Worm (Caenorhabditis elegans) whole organism, early embryonic: ENCODE results near the gene C36C9.11.
"Not testable (repeated sequence)": the region's sequence is repeated elsewhere in the genome, so short reads cannot be mapped to it uniquely, and the experiment has no call there.

ENCODE experiments used
- B0310.2 ChIP-seq: sonication (generic microtip); optimal IDR thresholded peaks from 2 replicates; lab custom pipeline; 2016; ENCODE audit warnings: mild to moderate bottlenecking, missing genetic modification characterization, missing compliant biosample characterization
- F13C5.2 ChIP-seq: sonication (generic microtip); optimal IDR thresholded peaks from 2 replicates; lab custom pipeline; 2017; ENCODE audit warnings: mild to moderate bottlenecking, missing genetic modification characterization, inconsistent platforms, missing compliant biosample characterization
- aly-1 ChIP-seq: sonication (generic microtip); optimal IDR thresholded peaks from 2 replicates; lab custom pipeline; 2016; ENCODE audit warnings: missing genetic modification characterization, missing compliant biosample characterization
- ama-1 ChIP-seq: fragments of 150-350 bp; optimal IDR thresholded peaks from 2 replicates; lab custom pipeline; 2014
- ceh-13 ChIP-seq: fragments of 200-800 bp; sonication (Bioruptor generic); optimal IDR thresholded peaks from 2 replicates; lab custom pipeline; 2018; ENCODE audit warnings: mild to moderate bottlenecking, missing genetic modification characterization, missing compliant biosample characterization
- ceh-36 ChIP-seq: sonication (generic microtip); optimal IDR thresholded peaks from 2 replicates; lab custom pipeline; 2016; ENCODE audit warnings: missing genetic modification characterization, inconsistent platforms, missing compliant biosample characterization
- ets-7 ChIP-seq: sonication (generic microtip); optimal IDR thresholded peaks from 2 replicates; lab custom pipeline; 2016; ENCODE audit warnings: missing genotype, missing genetic modification characterization, missing compliant biosample characterization
- flt-1 ChIP-seq: fragments of 200-800 bp; sonication (Bioruptor generic); IDR thresholded peaks from 2 replicates; pipeline ENCODE4 v1.3.6; 2022; ENCODE audit warnings: missing genetic modification characterization, missing compliant biosample characterization
- hmbx-1 ChIP-seq: sonication (generic microtip); optimal IDR thresholded peaks from 2 replicates; lab custom pipeline; 2016; ENCODE audit warnings: mild to moderate bottlenecking, missing genetic modification characterization, missing compliant biosample characterization
- hmg-4 ChIP-seq: fragments of 200-800 bp; sonication (Bioruptor generic); optimal IDR thresholded peaks from 2 replicates; lab custom pipeline; 2018; ENCODE audit warnings: mild to moderate bottlenecking, missing genetic modification characterization, missing compliant biosample characterization
- hnd-1 ChIP-seq: sonication (generic microtip); optimal IDR thresholded peaks from 2 replicates; lab custom pipeline; 2016; ENCODE audit warnings: missing genetic modification characterization, missing compliant biosample characterization
- pes-1 ChIP-seq: fragments of 200-800 bp; sonication (Bioruptor generic); IDR thresholded peaks from 2 replicates; pipeline ENCODE4 v1.3.6; 2022; ENCODE audit warnings: missing genetic modification reagents, missing genetic modification characterization, missing compliant biosample characterization
- scrt-1 ChIP-seq: fragments of 200-800 bp; sonication (Bioruptor generic); IDR thresholded peaks from 2 replicates; pipeline ENCODE4 v1.3.6; 2022; ENCODE audit warnings: missing genetic modification characterization, missing compliant biosample characterization
- sea-1 ChIP-seq: fragments of 200-800 bp; sonication (Bioruptor generic); conservative IDR thresholded peaks from 2 replicates; pipeline ENCODE4 v1.3.6; 2022; ENCODE audit warnings: missing genetic modification characterization, missing compliant biosample characterization
- tbx-11 ChIP-seq: fragments of 200-800 bp; sonication (Bioruptor generic); IDR thresholded peaks from 2 replicates; pipeline ENCODE4 v1.3.6; 2022; ENCODE audit warnings: missing genetic modification characterization, missing compliant biosample characterization
- tbx-37 ChIP-seq: fragments of 200-800 bp; sonication (Bioruptor generic); conservative IDR thresholded peaks from 2 replicates; pipeline ENCODE4 v1.3.6; 2022; ENCODE audit warnings: missing genetic modification reagents, missing genetic modification characterization, missing compliant biosample characterization
- tra-4 ChIP-seq: sonication (generic microtip); optimal IDR thresholded peaks from 2 replicates; lab custom pipeline; 2017; ENCODE audit warnings: missing genetic modification characterization, missing compliant biosample characterization

Gene C36C9.11

DNA sequence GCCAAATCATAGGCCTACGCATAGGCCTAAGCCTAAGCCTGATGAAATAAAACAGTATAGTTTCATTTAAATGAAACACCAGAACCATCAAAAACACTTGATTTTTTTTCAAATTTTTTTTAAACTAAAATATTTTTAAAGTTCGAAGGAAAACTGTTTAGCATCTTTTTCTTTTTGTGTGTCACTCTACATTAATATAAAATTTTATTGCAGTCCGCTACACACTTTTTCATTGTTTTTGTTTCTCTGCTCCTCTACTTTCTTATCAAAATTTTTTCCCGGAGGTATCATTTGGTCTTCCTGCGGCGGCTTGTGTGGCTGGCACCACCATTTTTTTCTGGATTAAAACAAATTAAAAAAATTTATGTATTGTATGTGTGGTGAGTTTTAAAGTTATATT lies at the start of gene C36C9.11:
TSS of gene C36C9.11 (plus strand) at position 301 of the 400 bp plus-strand sequence.
- TF ChIP-seq ceh-13; sea-1 (GFP tag; lab: Robert Waterston, UW); ets-7: not testable (repeated sequence)

DNA sequence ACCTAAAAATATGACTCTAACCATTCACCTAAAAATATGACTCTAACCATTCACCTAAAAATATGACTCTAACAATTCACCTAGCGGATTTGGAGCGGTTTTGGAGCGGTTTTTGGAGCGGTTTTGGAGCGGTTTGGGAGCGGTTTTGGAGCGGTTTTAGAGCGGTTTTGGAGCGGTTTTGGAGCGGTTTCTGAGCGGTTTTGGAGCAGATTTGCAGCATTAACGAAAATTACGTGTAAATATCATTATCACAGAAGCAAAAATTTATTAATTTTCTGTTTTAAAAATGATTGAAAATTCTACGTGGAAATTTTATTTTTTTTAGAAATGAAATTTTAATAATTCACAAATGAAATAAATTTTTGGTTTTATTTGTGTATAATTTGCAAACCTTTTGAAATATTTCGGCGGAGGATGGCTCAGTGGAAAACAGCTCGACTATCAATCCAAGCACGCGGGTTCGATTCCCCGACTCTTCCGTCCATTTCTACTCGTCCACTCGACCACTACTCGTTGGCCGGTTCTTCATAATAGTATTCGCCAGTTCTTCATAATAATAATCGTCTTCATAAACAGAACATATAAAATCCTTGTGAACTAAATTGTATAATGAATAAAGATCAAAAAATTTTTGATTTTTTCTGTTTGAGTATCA lies 43.6 kb upstream of the C36C9.11 start:
- TF ChIP-seq scrt-1 (no peak), ama-1 (lab: Kevin White, UChicago) (no peak), sea-1 (GFP tag; lab: Robert Waterston, UW) (no peak), B0310.2 (no peak), ets-7 (no peak), pes-1 (no peak), F13C5.2 (tag; lab: Kevin White, UChicago) (no peak), hmg-4 (GFP tag; lab: Kevin White, UChicago) (no peak), ceh-36 (no peak), tbx-11 (no peak), flt-1 (GFP tag; lab: Robert Waterston, UW) (no peak), aly-1 (tag; lab: Kevin White, UChicago) (no peak), hmbx-1 (tag; lab: Kevin White, UChicago) (no peak), tbx-37 (GFP tag; lab: Robert Waterston, UW) (no peak), tra-4 (tag; lab: Kevin White, UChicago) (no peak), hnd-1 (tag; lab: Kevin White, UChicago) (no peak), ceh-13 (no peak)

DNA sequence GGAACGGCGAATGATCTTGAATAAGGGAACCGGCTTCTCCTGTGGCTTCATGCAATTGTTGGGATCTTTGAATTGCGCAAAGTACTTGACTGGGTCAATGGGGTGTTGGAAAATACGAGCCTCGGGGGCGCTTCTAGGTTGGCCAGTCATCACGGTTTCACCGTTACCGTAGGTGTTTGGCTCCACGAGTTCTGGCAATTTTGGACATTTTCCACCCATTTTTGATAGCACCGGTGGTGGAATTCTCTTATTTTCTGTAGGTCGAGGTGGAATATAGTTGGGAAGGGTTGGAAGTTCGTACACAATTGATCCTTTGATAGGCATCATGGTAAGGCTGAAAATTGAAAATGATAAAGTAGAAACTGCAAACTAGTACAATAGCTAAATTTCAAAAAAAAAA lies 35.5 kb upstream of the C36C9.11 start, which contains the start of gene ZK380.4:
TSS of gene ZK380.4 (minus strand) at position 327 of the 400 bp plus-strand sequence.
- TF ChIP-seq ceh-36, result no peak
- no peak for TF ChIP-seq aly-1 (tag; lab: Kevin White, UChicago)
- no peak for TF ChIP-seq F13C5.2 (tag; lab: Kevin White, UChicago)
- no peak for TF ChIP-seq ama-1 (lab: Kevin White, UChicago)
- TF ChIP-seq hnd-1 (tag; lab: Kevin White, UChicago), result no peak

DNA sequence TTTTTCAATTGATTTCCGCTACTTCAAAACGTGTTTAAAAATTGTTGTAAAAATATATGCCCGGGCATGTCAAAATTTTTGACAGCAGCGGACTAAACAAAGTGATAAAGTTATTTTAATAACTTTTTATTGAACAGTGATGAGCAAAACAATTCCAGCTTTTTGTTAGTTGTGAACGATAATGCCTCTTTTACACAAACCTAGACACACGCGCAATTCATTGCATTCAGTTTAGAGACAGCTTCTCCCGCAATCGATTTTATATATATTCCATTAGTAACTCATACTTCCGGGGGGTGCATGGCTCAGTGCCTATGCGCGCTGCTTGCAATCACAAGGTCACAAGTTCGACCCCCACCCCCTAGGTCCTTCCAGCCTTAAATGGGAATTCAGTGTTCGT lies 33.0 kb upstream of the C36C9.11 start, which contains the start of gene ZK380.6:
TSS of gene ZK380.6 (plus strand) at position 301 of the 400 bp plus-strand sequence.
- no peak for TF ChIP-seq aly-1 (tag; lab: Kevin White, UChicago)
- no peak for TF ChIP-seq pes-1
- TF ChIP-seq hmg-4 (GFP tag; lab: Kevin White, UChicago), result no peak
- TF ChIP-seq tbx-11, result no peak
- no peak for TF ChIP-seq flt-1 (GFP tag; lab: Robert Waterston, UW)
- TF ChIP-seq ets-7, result no peak
- TF ChIP-seq ceh-36, result no peak
- TF ChIP-seq hnd-1 (tag; lab: Kevin White, UChicago), result no peak
- TF ChIP-seq tra-4 (tag; lab: Kevin White, UChicago), result no peak
- TF ChIP-seq ceh-13, result no peak
- TF ChIP-seq tbx-37 (GFP tag; lab: Robert Waterston, UW), result no peak
- no peak for TF ChIP-seq F13C5.2 (tag; lab: Kevin White, UChicago)
- no peak for TF ChIP-seq hmbx-1 (tag; lab: Kevin White, UChicago)
- TF ChIP-seq sea-1 (GFP tag; lab: Robert Waterston, UW), result no peak
- TF ChIP-seq B0310.2, result no peak
- no peak for TF ChIP-seq ama-1 (lab: Kevin White, UChicago)

DNA sequence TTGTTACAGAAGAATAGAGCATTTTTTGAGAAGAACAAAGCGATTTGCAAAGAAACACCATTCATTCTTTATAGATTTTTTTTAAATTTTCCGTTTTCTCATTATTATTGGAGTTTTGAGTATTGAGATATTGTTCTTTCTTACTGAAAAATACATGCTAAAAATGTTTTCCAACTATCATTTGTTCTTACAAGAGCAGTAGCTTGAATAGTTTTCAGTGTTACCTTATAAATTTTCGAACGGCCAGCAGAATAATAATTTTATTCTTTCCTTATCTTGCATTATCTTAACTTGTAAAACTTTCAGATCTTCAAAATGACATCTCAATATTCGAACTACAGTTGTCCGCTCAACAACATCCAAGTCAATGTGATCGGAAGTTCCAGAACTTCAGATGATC lies 32.0 kb upstream of the C36C9.11 start, which contains the start of gene tbx-32:
TSS of gene tbx-32 (plus strand) at position 301 of the 400 bp plus-strand sequence.
- no peak for TF ChIP-seq hmg-4 (GFP tag; lab: Kevin White, UChicago)
- TF ChIP-seq scrt-1, result no peak
- TF ChIP-seq ceh-13, result no peak
- TF ChIP-seq tbx-11, result no peak
- TF ChIP-seq B0310.2, result no peak
- no peak for TF ChIP-seq ets-7
- no peak for TF ChIP-seq tbx-37 (GFP tag; lab: Robert Waterston, UW)
- TF ChIP-seq tra-4 (tag; lab: Kevin White, UChicago), result no peak
- no peak for TF ChIP-seq ceh-36
- no peak for TF ChIP-seq F13C5.2 (tag; lab: Kevin White, UChicago)
- no peak for TF ChIP-seq flt-1 (GFP tag; lab: Robert Waterston, UW)
- no peak for TF ChIP-seq ama-1 (lab: Kevin White, UChicago)
- TF ChIP-seq sea-1 (GFP tag; lab: Robert Waterston, UW), result no peak
- no peak for TF ChIP-seq hnd-1 (tag; lab: Kevin White, UChicago)

DNA sequence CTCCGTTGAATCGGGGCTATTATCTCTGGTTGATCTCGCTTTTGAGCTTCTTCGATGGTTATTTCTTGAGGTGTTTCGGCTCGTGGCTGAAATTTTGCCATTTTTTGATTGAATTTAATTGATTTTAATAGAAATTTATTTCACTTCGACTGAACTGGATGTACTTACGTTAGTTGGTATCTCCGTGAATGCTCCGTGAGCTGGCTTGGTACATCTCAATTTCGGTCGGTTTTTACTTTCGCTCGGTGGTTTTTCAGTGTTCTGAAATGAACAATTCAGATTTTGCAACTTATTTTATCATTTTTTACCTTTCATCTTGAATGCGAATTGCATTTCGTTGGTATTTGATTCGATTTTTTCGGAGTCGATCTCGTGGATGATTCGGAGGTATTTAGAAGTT lies 22.3 kb upstream of the C36C9.11 start, which contains the start of gene R09H3.2:
TSS of gene R09H3.2 (minus strand) at position 101 of the 400 bp plus-strand sequence.
- TF ChIP-seq F13C5.2 (tag; lab: Kevin White, UChicago) (no peak), hnd-1 (tag; lab: Kevin White, UChicago) (no peak), aly-1 (tag; lab: Kevin White, UChicago) (no peak), scrt-1 (no peak), ceh-36 (no peak), pes-1 (no peak), hmg-4 (GFP tag; lab: Kevin White, UChicago) (no peak), sea-1 (GFP tag; lab: Robert Waterston, UW) (no peak), ama-1 (lab: Kevin White, UChicago) (no peak)

DNA sequence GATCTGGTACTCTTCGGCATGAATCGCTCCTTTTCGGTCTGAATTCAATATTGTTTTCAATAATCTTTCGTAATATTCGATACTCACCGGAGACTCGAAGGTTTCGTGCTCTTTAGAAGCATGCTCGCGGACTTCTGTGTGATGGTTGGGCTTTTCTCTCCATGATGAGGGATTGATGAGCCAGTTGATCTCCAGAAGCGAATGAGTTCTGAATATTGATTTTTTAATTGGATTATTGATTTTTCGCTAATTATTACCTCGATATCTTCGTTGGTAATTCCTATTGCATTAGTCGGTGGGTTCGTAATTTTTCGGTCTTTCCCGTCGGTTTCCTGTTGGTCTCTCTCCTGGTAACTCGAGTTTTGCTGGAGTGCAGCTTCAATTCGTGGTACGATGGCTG lies 20.1 kb upstream of the C36C9.11 start:
- no peak for TF ChIP-seq ets-7
- no peak for TF ChIP-seq tbx-11
- TF ChIP-seq sea-1 (GFP tag; lab: Robert Waterston, UW), result no peak
- TF ChIP-seq ceh-36, result no peak

DNA sequence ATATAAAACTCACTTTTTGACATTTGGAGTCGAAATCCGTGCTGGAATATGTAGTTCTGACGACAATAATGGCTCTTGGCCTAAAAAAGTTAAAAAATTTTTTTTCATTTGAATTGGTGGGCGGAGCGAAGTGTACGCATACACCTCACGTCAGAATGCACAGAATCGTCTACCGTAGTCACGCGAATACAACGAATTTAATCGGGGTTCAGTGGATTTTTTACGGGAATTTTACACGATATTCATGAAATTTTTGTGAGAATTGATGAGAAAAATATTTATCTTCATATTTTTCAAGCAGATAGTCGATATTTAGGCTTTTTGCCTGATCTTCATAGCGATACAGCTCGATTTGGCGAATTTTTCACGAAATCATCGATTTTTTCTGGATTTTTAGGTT lies 18.4 kb upstream of the C36C9.11 start, which contains the start of gene R09H3.3:
TSS of gene R09H3.3 (minus strand) at position 101 of the 400 bp plus-strand sequence.
- TF ChIP-seq tra-4 (tag; lab: Kevin White, UChicago) (no peak), flt-1 (GFP tag; lab: Robert Waterston, UW) (no peak), tbx-37 (GFP tag; lab: Robert Waterston, UW) (no peak), aly-1 (tag; lab: Kevin White, UChicago) (no peak), hnd-1 (tag; lab: Kevin White, UChicago) (no peak)
